Fruit fly (Drosophila melanogaster): ENCODE data around the gene aurB.

- TF ChIP-seq CG7045 (GFP tag; optimal IDR thresholded peaks at IDR 0.05): no peak
- no peak for TF ChIP-seq pad (GFP tag; optimal IDR thresholded peaks at IDR 0.05)
- no peak for TF ChIP-seq CG11617 (GFP tag; optimal IDR thresholded peaks at IDR 0.05)
These were observed 6.5 kb downstream of the aurB start for dm6 chr2L:10851336-10851862.

Data from whole organism, adult.